Fruit fly (Drosophila melanogaster) whole organism, embryonic: ENCODE data around the gene CG3104.

ENCODE experiments used
- Aef1 ChIP-seq: fragments of 200-800 bp; sonication (Bioruptor generic); IDR thresholded peaks from 3 replicates; pipeline ENCODE4 v1.3.6; 2022; ENCODE audit warnings: missing biosample characterization, missing genetic modification characterization
- Antp ChIP-seq: fragments of 200-800 bp; sonication (Bioruptor generic); optimal IDR thresholded peaks from 3 replicates; lab custom pipeline; 2016; ENCODE audit warnings: missing biosample characterization, missing genetic modification characterization
- Atf3 ChIP-seq: fragments of 200-800 bp; sonication (Bioruptor generic); optimal IDR thresholded peaks from 3 replicates; lab custom pipeline; 2016; ENCODE audit warnings: missing biosample characterization, missing genetic modification characterization
- Bgb ChIP-seq: fragments of 200-800 bp; sonication (Bioruptor generic); IDR thresholded peaks from 2 replicates; pipeline ENCODE4 v1.3.6; 2022; ENCODE audit warnings: missing biosample characterization, missing genetic modification characterization; ENCODE audit not compliant: partially characterized antibody
- CG10209 ChIP-seq: fragments of 200-800 bp; sonication (Bioruptor generic); optimal IDR thresholded peaks from 3 replicates; lab custom pipeline; 2017; ENCODE audit warnings: missing biosample characterization, mild to moderate bottlenecking, missing genetic modification characterization, missing genetic modification reagents
- CG10366 ChIP-seq: fragments of 200-800 bp; sonication (Bioruptor generic); IDR thresholded peaks from 2 replicates; pipeline ENCODE4 v1.3.6; 2022; ENCODE audit warnings: missing biosample characterization, missing genetic modification characterization
- CG10543 ChIP-seq: fragments of 200-800 bp; sonication (Bioruptor generic); optimal IDR thresholded peaks from 3 replicates; lab custom pipeline; 2017; ENCODE audit warnings: missing biosample characterization, mild to moderate bottlenecking, missing genetic modification characterization, moderate library complexity
- CG11723 ChIP-seq: fragments of 200-800 bp; sonication (Bioruptor generic); optimal IDR thresholded peaks from 2 replicates; lab custom pipeline; 2017; ENCODE audit warnings: missing biosample characterization, mild to moderate bottlenecking, missing genetic modification characterization
- CG12104 ChIP-seq: fragments of 200-800 bp; sonication (Bioruptor generic); optimal IDR thresholded peaks from 3 replicates; lab custom pipeline; 2016; ENCODE audit warnings: missing biosample characterization, missing genetic modification characterization
- CG15269 ChIP-seq: fragments of 200-800 bp; sonication (Bioruptor generic); optimal IDR thresholded peaks from 2 replicates; lab custom pipeline; 2018; ENCODE audit warnings: missing biosample characterization, mild to moderate bottlenecking, missing genetic modification characterization, moderate library complexity
- CG15514 ChIP-seq: fragments of 200-800 bp; sonication (Bioruptor generic); optimal IDR thresholded peaks from 3 replicates; lab custom pipeline; 2017; ENCODE audit warnings: missing biosample characterization, missing genetic modification characterization, mild to moderate bottlenecking, moderate library complexity, missing genetic modification reagents
- CG16813 ChIP-seq: fragments of 200-800 bp; sonication (Bioruptor generic); IDR thresholded peaks from 3 replicates; pipeline ENCODE4 v1.3.6; 2022; ENCODE audit warnings: missing biosample characterization, missing genetic modification characterization; ENCODE audit not compliant: partially characterized antibody
- CG17359 ChIP-seq: fragments of 200-800 bp; sonication (Bioruptor generic); optimal IDR thresholded peaks from 3 replicates; lab custom pipeline; 2018; ENCODE audit warnings: missing biosample characterization, mild to moderate bottlenecking, missing genetic modification characterization, moderate library complexity
- CG17612 ChIP-seq: fragments of 200-800 bp; sonication (Bioruptor generic); IDR thresholded peaks from 2 replicates; pipeline ENCODE4 v1.3.6; 2022; ENCODE audit warnings: missing biosample characterization, missing genetic modification characterization
- CG17912 ChIP-seq: fragments of 200-800 bp; sonication (Bioruptor generic); optimal IDR thresholded peaks from 2 replicates; lab custom pipeline; 2018; ENCODE audit warnings: missing biosample characterization, mild to moderate bottlenecking, missing genetic modification characterization
- CG18764 ChIP-seq: fragments of 200-800 bp; sonication (Bioruptor generic); optimal IDR thresholded peaks from 3 replicates; lab custom pipeline; 2016; ENCODE audit warnings: missing biosample characterization, missing genetic modification characterization
- CG31441 ChIP-seq: fragments of 200-800 bp; sonication (Bioruptor generic); IDR thresholded peaks from 2 replicates; pipeline ENCODE4 v1.3.6; 2022; ENCODE audit warnings: missing biosample characterization, missing genetic modification characterization
- CG32532 ChIP-seq: fragments of 200-800 bp; sonication (Bioruptor generic); IDR thresholded peaks from 2 replicates; pipeline ENCODE4 v1.3.6; 2022; ENCODE audit warnings: missing biosample characterization, missing genetic modification characterization
- CG32772 ChIP-seq: fragments of 200-800 bp; sonication (Bioruptor generic); IDR thresholded peaks from 2 replicates; pipeline ENCODE4 v1.3.6; 2022; ENCODE audit warnings: missing biosample characterization, missing genetic modification characterization
- CG3847 ChIP-seq: fragments of 200-800 bp; sonication (Bioruptor generic); IDR thresholded peaks from 2 replicates; pipeline ENCODE4 v1.3.6; 2022; ENCODE audit warnings: missing biosample characterization, missing genetic modification characterization
- CG6175 ChIP-seq: fragments of 200-800 bp; sonication (Bioruptor generic); IDR thresholded peaks from 3 replicates; pipeline ENCODE4 v1.3.6; 2022; ENCODE audit warnings: missing biosample characterization, missing genetic modification characterization
- CG6689 ChIP-seq: fragments of 200-800 bp; sonication (Bioruptor generic); IDR thresholded peaks from 2 replicates; pipeline ENCODE4 v1.3.6; 2022; ENCODE audit warnings: missing biosample characterization, missing genetic modification characterization
- CG7357 ChIP-seq: fragments of 200-800 bp; sonication (Bioruptor generic); IDR thresholded peaks from 3 replicates; pipeline ENCODE4 v1.3.6; 2022; ENCODE audit warnings: missing biosample characterization, missing genetic modification characterization
- CG8089 ChIP-seq: fragments of 200-800 bp; sonication (Bioruptor generic); optimal IDR thresholded peaks from 3 replicates; lab custom pipeline; 2016; ENCODE audit warnings: missing biosample characterization, missing genetic modification characterization
- CG8359 ChIP-seq: fragments of 200-800 bp; sonication (Bioruptor generic); optimal IDR thresholded peaks from 2 replicates; lab custom pipeline; 2017; ENCODE audit warnings: missing biosample characterization, mild to moderate bottlenecking, missing genetic modification characterization, borderline replicate concordance
- Dek ChIP-seq: fragments of 200-800 bp; sonication (Bioruptor generic); optimal IDR thresholded peaks from 3 replicates; lab custom pipeline; 2019; ENCODE audit warnings: missing biosample characterization, mild to moderate bottlenecking, missing genetic modification characterization, moderate library complexity
- Dip2 ChIP-seq: fragments of 200-800 bp; sonication (Bioruptor generic); IDR thresholded peaks from 2 replicates; pipeline ENCODE4 v1.3.6; 2022; ENCODE audit warnings: missing biosample characterization, missing genetic modification characterization
- Fer3 ChIP-seq: fragments of 200-800 bp; sonication (Bioruptor generic); optimal IDR thresholded peaks from 2 replicates; lab custom pipeline; 2018; ENCODE audit warnings: missing biosample characterization, mild to moderate bottlenecking, missing genetic modification characterization, moderate library complexity
- Hr78 ChIP-seq, 2 experiments: fragments of 200-800 bp in 1 of 2; fragments of >200 bp in 1 of 2; sonication (Bioruptor generic) in 1 of 2; optimal IDR thresholded peaks; 2 replicates each; lab custom pipeline; 2017 to 2019; ENCODE audit warnings: missing biosample characterization in 2 of 2, missing genetic modification characterization in 2 of 2, mild to moderate bottlenecking in 1 of 2, moderate library complexity in 1 of 2
- Myb ChIP-seq: fragments of 200-800 bp; sonication (Bioruptor generic); optimal IDR thresholded peaks from 2 replicates; lab custom pipeline; 2016; ENCODE audit warnings: missing biosample characterization, missing genetic modification characterization
- NK7.1 ChIP-seq: fragments of 200-800 bp; sonication (Bioruptor generic); optimal IDR thresholded peaks from 3 replicates; lab custom pipeline; 2016; ENCODE audit warnings: missing biosample characterization, missing genetic modification characterization
- Poxn ChIP-seq: fragments of 200-800 bp; sonication (Bioruptor generic); IDR thresholded peaks from 2 replicates; pipeline ENCODE4 v1.3.6; 2022; ENCODE audit warnings: missing biosample characterization, missing genetic modification characterization
- Sry-β ChIP-seq: fragments of 200-800 bp; sonication (Bioruptor generic); optimal IDR thresholded peaks from 2 replicates; lab custom pipeline; 2018; ENCODE audit warnings: missing biosample characterization, mild to moderate bottlenecking, missing genetic modification characterization, moderate library complexity
- Trl ChIP-seq, 3 experiments: fragments of >200 bp in 2 of 3; fragments of 200-800 bp in 1 of 3; sonication (Bioruptor generic) in 1 of 3; optimal IDR thresholded peaks; 2 replicates in 1 of 3; 3 replicates in 2 of 3; lab custom pipeline; 2016 to 2017; ENCODE audit warnings: missing biosample characterization in 1 of 3, missing genetic modification characterization in 1 of 3
- chinmo ChIP-seq: fragments of 200-800 bp; sonication (Bioruptor generic); IDR thresholded peaks from 4 replicates; pipeline ENCODE4 v1.3.6; 2022; ENCODE audit warnings: missing biosample characterization, missing genetic modification characterization; ENCODE audit not compliant: partially characterized antibody
- dmrt99B ChIP-seq: fragments of 200-800 bp; sonication (Bioruptor generic); optimal IDR thresholded peaks from 2 replicates; lab custom pipeline; 2018; ENCODE audit warnings: missing biosample characterization, mild to moderate bottlenecking, missing genetic modification characterization, moderate library complexity
- dpn ChIP-seq, 2 experiments: fragments of 200-800 bp; sonication (Bioruptor generic); optimal IDR thresholded peaks; 3 replicates each; lab custom pipeline; 2016; ENCODE audit warnings: missing biosample characterization in 2 of 2, missing genetic modification characterization in 2 of 2
- eve ChIP-seq, 2 experiments: fragments of >200 bp; optimal IDR thresholded peaks; 2 replicates each; lab custom pipeline; 2017; ENCODE audit warnings: missing biosample characterization in 2 of 2, missing genetic modification characterization in 2 of 2
- fd3F ChIP-seq: fragments of 200-800 bp; sonication (Bioruptor generic); optimal IDR thresholded peaks from 2 replicates; lab custom pipeline; 2018; ENCODE audit warnings: missing biosample characterization, mild to moderate bottlenecking, missing genetic modification characterization, moderate library complexity
- grn ChIP-seq: fragments of 200-800 bp; sonication (Bioruptor generic); optimal IDR thresholded peaks from 3 replicates; lab custom pipeline; 2017; ENCODE audit warnings: missing biosample characterization, missing genetic modification characterization
- hb ChIP-seq: fragments of 200-800 bp; sonication (Bioruptor generic); IDR thresholded peaks from 3 replicates; pipeline ENCODE4 v1.3.6; 2022; ENCODE audit warnings: missing biosample characterization, missing genetic modification characterization; ENCODE audit not compliant: partially characterized antibody
- hth ChIP-seq: fragments of >200 bp; optimal IDR thresholded peaks from 2 replicates; lab custom pipeline; 2017; ENCODE audit warnings: inconsistent platforms
- mirr ChIP-seq: fragments of 200-800 bp; sonication (Bioruptor generic); optimal IDR thresholded peaks from 3 replicates; lab custom pipeline; 2018; ENCODE audit warnings: missing biosample characterization, mild to moderate bottlenecking, missing genetic modification characterization
- otp ChIP-seq: fragments of 200-800 bp; sonication (Bioruptor generic); IDR thresholded peaks from 3 replicates; pipeline ENCODE4, ENCODE4 v1.3.6; 2022; ENCODE audit warnings: missing biosample characterization, missing genetic modification characterization
- sna ChIP-seq: fragments of 200-800 bp; sonication (Bioruptor generic); IDR thresholded peaks from 2 replicates; pipeline ENCODE4 v1.3.6; 2022; ENCODE audit warnings: missing biosample characterization, missing genetic modification characterization; ENCODE audit not compliant: partially characterized antibody
- tx ChIP-seq: fragments of 200-800 bp; sonication (Bioruptor generic); optimal IDR thresholded peaks from 2 replicates; lab custom pipeline; 2016; ENCODE audit warnings: missing biosample characterization, missing genetic modification characterization
- wor ChIP-seq: fragments of 200-800 bp; sonication (Bioruptor generic); IDR thresholded peaks from 2 replicates; pipeline ENCODE4 v1.3.6; 2022; ENCODE audit warnings: missing biosample characterization, missing genetic modification characterization
- zfh1 ChIP-seq: fragments of 200-800 bp; sonication (Bioruptor generic); IDR thresholded peaks from 3 replicates; pipeline ENCODE4 v1.3.6; 2022; ENCODE audit warnings: missing biosample characterization, missing genetic modification characterization

The CG3104 gene

DNA sequence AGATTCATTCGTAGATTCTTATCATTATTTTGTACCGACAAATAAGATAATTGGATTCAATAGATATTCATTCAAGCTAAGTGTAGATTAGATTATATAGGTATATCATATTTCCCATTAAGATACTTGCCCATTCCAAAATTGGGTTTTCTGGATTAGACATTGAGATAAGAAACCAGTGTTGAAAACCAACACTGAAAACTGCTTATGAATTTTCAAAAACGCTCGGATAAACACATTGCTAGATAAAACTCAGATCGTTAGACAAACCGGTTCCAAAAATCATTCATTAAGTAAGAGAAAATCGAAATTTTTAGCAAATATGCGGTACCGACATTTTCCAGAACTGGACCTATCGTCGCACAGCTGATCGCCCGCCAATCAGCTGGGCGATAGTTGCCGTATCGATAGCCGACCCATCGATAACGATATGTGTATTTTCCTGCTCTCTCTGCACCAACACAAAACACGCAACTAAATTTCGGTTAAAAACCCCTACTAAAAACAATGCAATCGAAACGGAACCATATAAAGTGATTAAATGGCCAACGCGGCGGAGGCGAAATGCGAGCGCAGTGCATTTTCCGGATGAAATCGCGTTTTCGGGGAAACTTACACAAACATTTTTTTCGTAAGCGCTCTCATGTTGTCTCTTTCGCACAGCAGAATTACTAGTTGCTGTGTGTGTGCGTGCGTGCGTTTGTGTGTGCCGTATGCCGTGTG lies 30.1 kb upstream of the CG3104 start, which contains the start of the genes NTPase and lilli (continued):
- peak; percentile 72 to 76 for TF ChIP-seq dpn (GFP tag; optimal IDR thresholded peaks at IDR 0.05; lab: Kevin White, UChicago)
- TF ChIP-seq Sry-β (GFP tag; lab: Kevin White, UChicago), result no peak
- TF ChIP-seq CG8089 (GFP tag; lab: Kevin White, UChicago), result peak; percentile 52
- no peak for TF ChIP-seq CG10543 (GFP tag; lab: Kevin White, UChicago)
- peak; percentile 92 for TF ChIP-seq grn (GFP tag; lab: Kevin White, UChicago)
- peak; percentile 20 for TF ChIP-seq CG12104 (GFP tag; lab: Kevin White, UChicago)
- TF ChIP-seq CG8359 (GFP tag; lab: Kevin White, UChicago), result no peak
- TF ChIP-seq Hr78 (GFP tag; optimal IDR thresholded peaks at IDR 0.05; lab: Kevin White, UChicago), result no peak
- TF ChIP-seq CG17912 (GFP tag; lab: Kevin White, UChicago), result no peak
- TF ChIP-seq chinmo (GFP tag; lab: Robert Waterston, UW), result peak; percentile 75; the same call in 3 of the 4 replicates
- TF ChIP-seq CG10366 (GFP tag; lab: Robert Waterston, UW), result peak; percentile 22; the same call in 1 of the 2 replicates
- TF ChIP-seq CG15269 (tag; lab: Kevin White, UChicago), result no peak
- TF ChIP-seq eve (GFP tag; optimal IDR thresholded peaks at IDR 0.05; lab: Kevin White, UChicago), result peak in 1 of 2 experiments; percentile 29
- peak; percentile 95 for TF ChIP-seq CG16813 (GFP tag; lab: Robert Waterston, UW)
- peak; percentile 36 for TF ChIP-seq tx (GFP tag; lab: Kevin White, UChicago)
- TF ChIP-seq Aef1, result peak; percentile 45
- peak; percentile 9; the same call in 1 of the 2 replicates for TF ChIP-seq CG32532 (GFP tag; lab: Robert Waterston, UW)
- TF ChIP-seq CG10209, result peak; percentile 59
- no peak for TF ChIP-seq otp (GFP tag; lab: Robert Waterston, UW)
- peak; percentile 71 for TF ChIP-seq zfh1 (GFP tag; lab: Robert Waterston, UW)
- no peak for TF ChIP-seq Dip2
- TF ChIP-seq sna, result peak; percentile 89
- peak; percentile 85 for TF ChIP-seq Antp
- TF ChIP-seq CG6689 (GFP tag; lab: Robert Waterston, UW), result 0 out of 2 replicates have a peak, but pooled peaks have one; percentile 28
- no peak for TF ChIP-seq wor
- TF ChIP-seq dmrt99B, result no peak
- peak; percentile 11 for TF ChIP-seq NK7.1 (GFP tag; lab: Kevin White, UChicago)
- peak; percentile 72 for TF ChIP-seq CG18764
- TF ChIP-seq Bgb (GFP tag; lab: Robert Waterston, UW), result peak; percentile 94
- no peak for TF ChIP-seq Poxn (GFP tag; lab: Robert Waterston, UW)
- TF ChIP-seq CG3847, result peak; percentile 42; the same call in 1 of the 2 replicates
- no peak for TF ChIP-seq hth (lab: Kevin White, UChicago)
- TF ChIP-seq fd3F (GFP tag; lab: Kevin White, UChicago), result no peak
- peak; percentile 51 for TF ChIP-seq Atf3 (GFP tag; lab: Kevin White, UChicago)
- no peak for TF ChIP-seq CG17612 (GFP tag; lab: Robert Waterston, UW)
- peak; percentile 26 for TF ChIP-seq mirr (GFP tag; lab: Kevin White, UChicago)
- TF ChIP-seq Trl (optimal IDR thresholded peaks at IDR 0.05; lab: Kevin White, UChicago), result no peak
- peak; percentile 85 for TF ChIP-seq Trl (GFP tag; optimal IDR thresholded peaks at IDR 0.05; lab: Kevin White, UChicago)
- no peak for TF ChIP-seq CG7357 (GFP tag; lab: Robert Waterston, UW)
- peak; percentile 21; the same call in 1 of the 2 replicates for TF ChIP-seq CG31441 (GFP tag; lab: Robert Waterston, UW)
- TF ChIP-seq CG6175 (GFP tag; lab: Robert Waterston, UW), result 0 out of 3 replicates have a peak, but pooled peaks have one; percentile 19
- TF ChIP-seq Dek, result no peak
- no peak for TF ChIP-seq Fer3 (tag; lab: Kevin White, UChicago)
- TF ChIP-seq CG17359 (tag; lab: Kevin White, UChicago), result peak; percentile 20
- no peak; the same call in none of the 2 replicates for TF ChIP-seq CG32772 (GFP tag; lab: Robert Waterston, UW)
- no peak for TF ChIP-seq CG15514
- TF ChIP-seq CG11723 (GFP tag; lab: Kevin White, UChicago), result peak; percentile 31
- TF ChIP-seq hb (GFP tag; lab: Robert Waterston, UW), result peak; percentile 89
- TF ChIP-seq Myb (GFP tag; lab: Kevin White, UChicago), result peak; percentile 53
